Worm (Caenorhabditis elegans) whole organism, L1 larva: ENCODE results near the gene calu-1.

Experiments
- C16A3.4 ChIP-seq: fragments of 150-350 bp; optimal IDR thresholded peaks from 2 replicates; lab custom pipeline; 2014; ENCODE audit warnings: missing biosample characterization, missing genetic modification characterization
- aha-1 ChIP-seq: fragments of 150-350 bp; optimal IDR thresholded peaks from 2 replicates; lab custom pipeline; 2014; ENCODE audit warnings: missing biosample characterization, missing genetic modification characterization
- aly-2 ChIP-seq: fragments of 150-350 bp; optimal IDR thresholded peaks from 2 replicates; lab custom pipeline; 2014; ENCODE audit warnings: missing biosample characterization, missing genetic modification characterization
- ama-1 ChIP-seq: fragments of 150-350 bp; optimal IDR thresholded peaks from 2 replicates; lab custom pipeline; 2014
- ceh-63 ChIP-seq: fragments of 200-800 bp; sonication (Bioruptor generic); optimal IDR thresholded peaks from 2 replicates; lab custom pipeline; 2018; ENCODE audit warnings: mild to moderate bottlenecking, missing genetic modification characterization, missing compliant biosample characterization
- ceh-8 ChIP-seq: fragments of 200-800 bp; sonication (Bioruptor generic); optimal IDR thresholded peaks from 2 replicates; lab custom pipeline; 2018; ENCODE audit warnings: mild to moderate bottlenecking, missing genetic modification characterization, moderate library complexity, missing compliant biosample characterization
- ceh-82 ChIP-seq, 3 experiments: fragments of 150-350 bp in 1 of 3; sonication (generic microtip) in 2 of 3; optimal IDR thresholded peaks; 2 replicates each; lab custom pipeline; 2014 to 2017; ENCODE audit warnings: missing biosample characterization in 3 of 3, missing genetic modification characterization in 3 of 3
- ceh-90 ChIP-seq: sonication (generic microtip); optimal IDR thresholded peaks from 2 replicates; lab custom pipeline; 2016; ENCODE audit warnings: missing genetic modification characterization, missing compliant biosample characterization
- ces-1 ChIP-seq: fragments of 150-350 bp; optimal IDR thresholded peaks from 2 replicates; lab custom pipeline; 2014; ENCODE audit warnings: missing biosample characterization, missing genetic modification reagents, missing genetic modification characterization
- dpl-1 ChIP-seq, 3 experiments: fragments of 150-350 bp in 2 of 3; sonication (generic microtip) in 1 of 3; optimal IDR thresholded peaks; 2 replicates each; lab custom pipeline; 2014 to 2017; ENCODE audit warnings: missing biosample characterization in 3 of 3, missing genetic modification characterization in 3 of 3, missing genetic modification reagents in 3 of 3
- dsc-1 ChIP-seq: sonication (generic microtip); optimal IDR thresholded peaks from 2 replicates; lab custom pipeline; 2016; ENCODE audit warnings: mild to moderate bottlenecking, missing genetic modification characterization, missing compliant biosample characterization
- efl-1 ChIP-seq, 4 experiments: fragments of 150-350 bp; optimal IDR thresholded peaks in 3 of 4; peaks in 1 of 4; 1 replicate in 1 of 4; 2 replicates in 3 of 4; lab custom pipeline; 2014; ENCODE audit warnings: missing biosample characterization in 2 of 4, missing genetic modification characterization in 2 of 4, missing genetic modification reagents in 2 of 4
- elt-2 ChIP-seq: sonication (generic microtip); optimal IDR thresholded peaks from 2 replicates; lab custom pipeline; 2016; ENCODE audit warnings: missing genetic modification characterization, mild to moderate bottlenecking, inconsistent platforms, missing compliant biosample characterization, missing genetic modification reagents
- elt-3 ChIP-seq, 6 experiments: fragments of 150-350 bp in 1 of 6; sonication (generic microtip); optimal IDR thresholded peaks; 2 replicates each; lab custom pipeline; 2017 to 2018; ENCODE audit warnings: missing biosample characterization in 6 of 6, missing genetic modification characterization in 6 of 6, inconsistent platforms in 1 of 6
- fkh-8 ChIP-seq: sonication (generic microtip); optimal IDR thresholded peaks from 2 replicates; lab custom pipeline; 2016; ENCODE audit warnings: mild to moderate bottlenecking, missing genetic modification characterization, missing compliant biosample characterization
- fos-1 ChIP-seq: fragments of 150-350 bp; optimal IDR thresholded peaks from 2 replicates; lab custom pipeline; 2014; ENCODE audit warnings: missing biosample characterization, missing genetic modification characterization
- grh-1 ChIP-seq: fragments of 200-800 bp; sonication (Bioruptor generic); IDR thresholded peaks from 2 replicates; pipeline ENCODE4 v1.3.6; 2022; ENCODE audit warnings: missing genetic modification reagents, missing genetic modification characterization, missing compliant biosample characterization
- lin-14 ChIP-seq: fragments of 200-800 bp; sonication (Bioruptor generic); optimal IDR thresholded peaks from 2 replicates; lab custom pipeline; 2018; ENCODE audit warnings: mild to moderate bottlenecking, missing genetic modification characterization, moderate library complexity, missing compliant biosample characterization
- lin-15B ChIP-seq: fragments of 150-350 bp; sonication (generic microtip); optimal IDR thresholded peaks from 3 replicates; lab custom pipeline; 2014; ENCODE audit warnings: missing biosample characterization, missing genetic modification characterization
- lin-35 ChIP-seq, 2 experiments: fragments of 150-350 bp; optimal IDR thresholded peaks; 2 replicates each; lab custom pipeline; 2014; ENCODE audit warnings: missing biosample characterization in 2 of 2, missing genetic modification characterization in 2 of 2, missing genetic modification reagents in 2 of 2
- lir-3 ChIP-seq: sonication (generic microtip); optimal IDR thresholded peaks from 2 replicates; lab custom pipeline; 2016; ENCODE audit warnings: mild to moderate bottlenecking, missing genetic modification characterization, moderate library complexity, missing compliant biosample characterization; ENCODE audit not compliant: poor library complexity
- mab-9 ChIP-seq: fragments of 200-800 bp; sonication (Bioruptor generic); IDR thresholded peaks from 2 replicates; pipeline ENCODE4 v1.3.6; 2022; ENCODE audit warnings: missing genetic modification reagents, missing genetic modification characterization, missing compliant biosample characterization
- mdl-1 ChIP-seq, 2 experiments: fragments of 150-350 bp; optimal IDR thresholded peaks; 2 replicates each; lab custom pipeline; 2014 to 2017; ENCODE audit warnings: missing biosample characterization in 2 of 2, missing genetic modification characterization in 2 of 2, inconsistent platforms in 1 of 2
- mef-2 ChIP-seq: fragments of 150-350 bp; optimal IDR thresholded peaks from 2 replicates; lab custom pipeline; 2014; ENCODE audit warnings: missing biosample characterization, missing genetic modification characterization
- mep-1 ChIP-seq: fragments of 150-350 bp; optimal IDR thresholded peaks from 2 replicates; lab custom pipeline; 2014; ENCODE audit warnings: missing biosample characterization, missing genetic modification characterization
- nhr-19 ChIP-seq: fragments of 200-800 bp; sonication (Bioruptor generic); conservative IDR thresholded peaks from 2 replicates; pipeline ENCODE4 v1.3.6; 2022; ENCODE audit warnings: missing genetic modification characterization, missing compliant biosample characterization
- nhr-20 ChIP-seq: sonication (generic microtip); optimal IDR thresholded peaks from 2 replicates; lab custom pipeline; 2016; ENCODE audit warnings: mild to moderate bottlenecking, missing genetic modification characterization, missing compliant biosample characterization
- nhr-28 ChIP-seq: fragments of 150-350 bp; optimal IDR thresholded peaks from 2 replicates; lab custom pipeline; 2014; ENCODE audit warnings: missing biosample characterization, missing genetic modification characterization
- nhr-47 ChIP-seq: sonication (generic microtip); optimal IDR thresholded peaks from 2 replicates; lab custom pipeline; 2016; ENCODE audit warnings: mild to moderate bottlenecking, missing genetic modification characterization, moderate library complexity, missing compliant biosample characterization
- nhr-71 ChIP-seq: sonication (generic microtip); optimal IDR thresholded peaks from 2 replicates; lab custom pipeline; 2016; ENCODE audit warnings: mild to moderate bottlenecking, missing genetic modification characterization, moderate library complexity, missing compliant biosample characterization
- nhr-77 ChIP-seq: fragments of 150-350 bp; optimal IDR thresholded peaks from 2 replicates; lab custom pipeline; 2014; ENCODE audit warnings: missing biosample characterization, missing genetic modification characterization
- nhr-85 ChIP-seq: sonication (generic microtip); peaks from one replicate; lab custom pipeline; 2016; ENCODE audit warnings: missing genetic modification characterization, inconsistent platforms, missing compliant biosample characterization
- pax-3 ChIP-seq: fragments of 200-800 bp; sonication (Bioruptor generic); optimal IDR thresholded peaks from 2 replicates; lab custom pipeline; 2018; ENCODE audit warnings: mild to moderate bottlenecking, missing genetic modification characterization, moderate library complexity, missing compliant biosample characterization
- pqm-1 ChIP-seq: sonication (generic microtip); optimal IDR thresholded peaks from 3 replicates; lab custom pipeline; 2017; ENCODE audit warnings: missing biosample characterization, missing genetic modification characterization
- rnt-1 ChIP-seq: sonication (generic microtip); optimal IDR thresholded peaks from 2 replicates; lab custom pipeline; 2016; ENCODE audit warnings: mild to moderate bottlenecking, missing genetic modification characterization, moderate library complexity, missing compliant biosample characterization
- skn-1 ChIP-seq: fragments of 150-350 bp; optimal IDR thresholded peaks from 2 replicates; lab custom pipeline; 2014; ENCODE audit warnings: missing biosample characterization, missing genetic modification characterization
- snu-23 ChIP-seq: sonication (generic microtip); optimal IDR thresholded peaks from 2 replicates; lab custom pipeline; 2016; ENCODE audit warnings: missing genetic modification characterization, missing compliant biosample characterization
- sup-37 ChIP-seq: fragments of 200-800 bp; sonication (Bioruptor generic); optimal IDR thresholded peaks from 2 replicates; lab custom pipeline; 2018; ENCODE audit warnings: mild to moderate bottlenecking, missing genetic modification characterization, missing compliant biosample characterization
- tbx-2 ChIP-seq: sonication (generic microtip); optimal IDR thresholded peaks from 2 replicates; lab custom pipeline; 2016; ENCODE audit warnings: missing genetic modification characterization, missing compliant biosample characterization
- unc-130 ChIP-seq: fragments of 150-350 bp; optimal IDR thresholded peaks from 2 replicates; lab custom pipeline; 2017; ENCODE audit warnings: missing biosample characterization, missing genetic modification characterization, inconsistent platforms
- unc-86 ChIP-seq: sonication (generic microtip); optimal IDR thresholded peaks from 2 replicates; lab custom pipeline; 2016; ENCODE audit warnings: missing genetic modification characterization, missing compliant biosample characterization
- unc-98 ChIP-seq: fragments of 200-800 bp; sonication (Bioruptor generic); IDR thresholded peaks from 2 replicates; pipeline ENCODE4 v1.3.6; 2022; ENCODE audit warnings: missing genetic modification characterization, missing compliant biosample characterization
- xbp-1 ChIP-seq: sonication (generic microtip); optimal IDR thresholded peaks from 2 replicates; lab custom pipeline; 2016; ENCODE audit warnings: missing genetic modification characterization, missing compliant biosample characterization
- zag-1 ChIP-seq: fragments of 150-350 bp; optimal IDR thresholded peaks from 2 replicates; lab custom pipeline; 2014; ENCODE audit warnings: missing biosample characterization, missing genetic modification characterization
- zip-4 ChIP-seq: fragments of 200-800 bp; sonication (Bioruptor generic); optimal IDR thresholded peaks from 2 replicates; lab custom pipeline; 2018; ENCODE audit warnings: mild to moderate bottlenecking, missing genetic modification characterization, moderate library complexity, missing compliant biosample characterization

The calu-1 gene

DNA sequence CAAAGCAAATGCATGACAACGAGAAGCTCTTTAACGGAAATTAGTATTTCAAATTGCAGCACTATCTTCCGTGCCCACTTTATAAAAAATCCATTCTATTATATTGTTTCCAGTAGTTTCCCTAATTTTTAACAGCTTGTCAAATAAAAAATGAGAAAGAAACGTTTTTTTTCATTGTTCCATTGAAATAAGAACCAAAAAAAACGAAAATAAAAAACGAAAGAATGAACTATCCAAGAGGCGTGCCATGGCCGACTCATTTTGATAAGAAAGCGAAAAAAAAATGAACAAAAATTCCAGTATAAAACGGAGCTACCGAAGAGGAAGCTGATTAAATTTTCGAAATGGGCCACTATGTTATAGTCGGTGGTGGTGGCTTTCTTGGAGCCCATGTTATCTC lies 34.2 kb upstream of the calu-1 start, which contains the start of gene hsd-2:
TSS of gene hsd-2 (plus strand) at position 301 of the 400 bp plus-strand sequence.
- no peak for TF ChIP-seq efl-1 (optimal IDR thresholded peaks at IDR 0.05; lab: Kevin White, UChicago)
- peak in 1 of 2 experiments; percentile 56 for TF ChIP-seq efl-1 (GFP tag; optimal IDR thresholded peaks at IDR 0.05 in 1 of 2; lab: Kevin White, UChicago)
- no peak for TF ChIP-seq fos-1

DNA sequence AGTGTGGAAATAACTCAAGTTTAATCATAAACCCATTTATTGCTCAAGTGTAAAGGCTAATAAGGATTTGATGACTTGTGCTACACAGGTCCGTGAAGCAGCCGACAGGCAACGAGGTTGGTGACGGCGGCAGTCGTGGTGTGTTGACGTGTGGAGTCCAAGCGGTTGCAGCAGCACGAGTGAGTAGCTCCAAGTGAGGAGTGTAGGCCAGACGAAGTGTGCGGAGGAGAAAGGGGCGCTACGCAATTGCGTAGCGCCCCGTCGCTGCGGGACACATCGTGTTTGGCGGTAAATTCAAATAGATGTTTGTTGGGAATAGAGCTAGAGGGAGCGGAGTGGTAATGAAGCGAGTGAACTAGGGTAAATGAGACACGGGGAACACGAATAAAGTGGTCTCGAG lies 33.6 kb upstream of the calu-1 start:
- TF ChIP-seq rnt-1 (tag; lab: Kevin White, UChicago): peak; percentile 35

DNA sequence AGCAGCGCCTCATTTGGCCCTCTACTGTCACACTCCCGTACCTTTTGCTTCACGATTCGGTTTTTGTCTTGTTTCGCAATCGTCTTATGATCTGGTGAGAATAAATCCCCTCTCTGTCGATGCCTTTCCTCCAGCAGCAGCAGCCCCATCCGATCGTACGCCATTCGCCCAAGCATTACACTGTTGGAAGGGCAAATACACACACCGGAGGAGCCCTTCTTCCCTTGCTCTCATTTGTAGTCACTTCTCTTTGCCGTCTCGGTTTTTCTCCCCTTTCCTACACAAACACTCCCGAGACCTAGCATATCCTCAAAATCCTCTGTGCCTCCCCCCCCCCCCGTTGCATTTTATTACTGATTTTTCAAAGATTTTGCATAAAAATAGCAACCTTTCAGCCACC lies 28.2 kb upstream of the calu-1 start, which contains the start of gene set-30:
TSS of gene set-30 (plus strand) at position 396 of the 400 bp plus-strand sequence.
- TF ChIP-seq pax-3 (tag; lab: Kevin White, UChicago): no peak
- no peak for TF ChIP-seq nhr-77 (tag; lab: Kevin White, UChicago)
- peak; percentile 17 for TF ChIP-seq rnt-1 (tag; lab: Kevin White, UChicago)
- peak; percentile 25 for TF ChIP-seq lin-14 (GFP tag; lab: Kevin White, UChicago)
- TF ChIP-seq ceh-8 (GFP tag; lab: Kevin White, UChicago): no peak
- no peak for TF ChIP-seq ama-1
- no peak for TF ChIP-seq mep-1 (tag; lab: Kevin White, UChicago)
- TF ChIP-seq pqm-1 (tag; lab: Kevin White, UChicago): no peak
- no peak for TF ChIP-seq zag-1 (tag; lab: Kevin White, UChicago)
- no peak for TF ChIP-seq xbp-1
- TF ChIP-seq grh-1: no peak
- peak; percentile 1 for TF ChIP-seq zip-4 (GFP tag; lab: Kevin White, UChicago)
- TF ChIP-seq mab-9: no peak
- TF ChIP-seq mef-2 (tag; lab: Kevin White, UChicago): no peak
- TF ChIP-seq C16A3.4 (tag; lab: Kevin White, UChicago): no peak
- no peak for TF ChIP-seq ces-1 (GFP tag; lab: Kevin White, UChicago)
- no peak for TF ChIP-seq lir-3
- no peak for TF ChIP-seq dsc-1
- TF ChIP-seq unc-86 (tag; lab: Kevin White, UChicago): no peak
- TF ChIP-seq snu-23 (GFP tag; lab: Kevin White, UChicago): no peak
- TF ChIP-seq skn-1 (tag; lab: Kevin White, UChicago): peak; percentile 29
- TF ChIP-seq nhr-19 (GFP tag; lab: Robert Waterston, UW): peak; percentile 18; the same call in 1 of the 2 replicates
- TF ChIP-seq nhr-28 (tag; lab: Kevin White, UChicago): no peak
- no peak for TF ChIP-seq unc-98 (GFP tag; lab: Robert Waterston, UW)
- no peak for TF ChIP-seq elt-3 (tag; optimal IDR thresholded peaks at IDR 0.05; lab: Kevin White, UChicago)
- no peak for TF ChIP-seq lin-15B (tag; lab: Kevin White, UChicago)

DNA sequence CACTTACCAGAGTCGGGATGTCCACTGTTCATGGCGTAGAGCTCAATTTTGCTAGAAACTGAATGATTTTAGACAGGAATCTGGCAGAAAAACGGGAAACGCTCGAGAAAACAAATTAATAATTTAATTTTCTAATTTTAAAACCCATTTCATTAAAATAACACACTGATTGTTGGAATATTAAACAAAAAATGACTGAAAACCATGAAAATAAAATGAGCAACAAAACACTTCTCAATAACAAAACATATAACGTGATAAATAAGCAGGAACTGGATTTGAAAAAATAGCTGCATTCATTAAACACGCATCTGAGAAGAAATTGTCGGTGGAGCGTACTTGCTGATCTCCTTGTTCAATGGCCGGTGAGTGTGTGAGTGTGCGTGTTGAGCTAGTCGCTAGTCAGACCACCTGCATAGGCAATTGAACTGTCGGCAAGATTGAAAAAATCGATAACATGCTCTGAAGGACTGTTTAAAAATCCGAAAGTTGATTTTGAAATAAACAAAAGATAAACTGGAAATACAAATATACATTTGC lies 26.9 kb upstream of the calu-1 start, which contains the start of gene ZC8.6:
TSS of gene ZC8.6 (minus strand) at position 51 of the 540 bp plus-strand sequence.
- TF ChIP-seq lin-14 (GFP tag; lab: Kevin White, UChicago): peak; percentile 67
- no peak for TF ChIP-seq ceh-63 (GFP tag; lab: Kevin White, UChicago)
- peak; percentile 35 for TF ChIP-seq nhr-47 (tag; lab: Kevin White, UChicago)
- TF ChIP-seq sup-37: no peak
- peak; percentile 18 to 56 for TF ChIP-seq lin-35 (GFP tag; optimal IDR thresholded peaks at IDR 0.05; lab: Kevin White, UChicago)
- TF ChIP-seq ama-1: no peak
- TF ChIP-seq fos-1: no peak
- peak in 1 of 2 experiments; percentile 36 for TF ChIP-seq mdl-1 (tag; optimal IDR thresholded peaks at IDR 0.05; lab: Kevin White, UChicago)
- TF ChIP-seq rnt-1 (tag; lab: Kevin White, UChicago): peak; percentile 7
- TF ChIP-seq nhr-85 (tag; lab: Kevin White, UChicago): no peak
- no peak for TF ChIP-seq aly-2 (tag; lab: Kevin White, UChicago)
- TF ChIP-seq ceh-90: no peak
- TF ChIP-seq ceh-8 (GFP tag; lab: Kevin White, UChicago): no peak
- peak; percentile 4 for TF ChIP-seq elt-2 (tag; lab: Kevin White, UChicago)
- TF ChIP-seq tbx-2 (tag; lab: Kevin White, UChicago): peak; percentile 13
- TF ChIP-seq snu-23 (GFP tag; lab: Kevin White, UChicago): peak; percentile 57
- TF ChIP-seq unc-130 (tag; lab: Kevin White, UChicago): no peak
- TF ChIP-seq C16A3.4 (tag; lab: Kevin White, UChicago): peak; percentile 69
- peak in 1 of 3 experiments; percentile 44 for TF ChIP-seq ceh-82 (tag; optimal IDR thresholded peaks at IDR 0.05; lab: Kevin White, UChicago)
- TF ChIP-seq nhr-71 (tag; lab: Kevin White, UChicago): peak; percentile 39
- TF ChIP-seq fkh-8 (tag; lab: Kevin White, UChicago): peak; percentile 17
- peak in 1 of 2 experiments; percentile 10 for TF ChIP-seq efl-1 (optimal IDR thresholded peaks at IDR 0.05; lab: Kevin White, UChicago)
- TF ChIP-seq efl-1 (GFP tag; optimal IDR thresholded peaks at IDR 0.05 in 1 of 2; lab: Kevin White, UChicago): peak; percentile 35 to 88
- TF ChIP-seq dpl-1 (GFP tag; optimal IDR thresholded peaks at IDR 0.05; lab: Kevin White, UChicago): peak in 1 of 3 experiments; percentile 52
- TF ChIP-seq nhr-77 (tag; lab: Kevin White, UChicago): peak; percentile 5
- TF ChIP-seq aha-1 (tag; lab: Kevin White, UChicago): no peak
- peak; percentile 6 for TF ChIP-seq nhr-20 (tag; lab: Kevin White, UChicago)
- TF ChIP-seq lir-3: no peak
